Worm (Caenorhabditis elegans) whole organism, L4 larva: ENCODE measurements around the gene F41E6.5.
A peak's percentile ranks its signal among the peaks of the same experiment; 100 is the strongest.

Source experiments
- F10B5.3 ChIP-seq: sonication (generic microtip); optimal IDR thresholded peaks from 2 replicates; lab custom pipeline; 2016; ENCODE audit warnings: mild to moderate bottlenecking, missing genetic modification characterization, missing compliant biosample characterization
- F49E8.2 ChIP-seq: sonication (generic microtip); optimal IDR thresholded peaks from 2 replicates; lab custom pipeline; 2016; ENCODE audit warnings: missing compliant biosample characterization, mild to moderate bottlenecking, missing genetic modification characterization, borderline replicate concordance
- R02D3.7 ChIP-seq: fragments of 150-350 bp; sonication (generic microtip); optimal IDR thresholded peaks from 3 replicates; lab custom pipeline; 2014; ENCODE audit warnings: missing biosample characterization, missing genetic modification characterization
- Y48G9A.11 ChIP-seq: fragments of 200-800 bp; sonication (Bioruptor generic); IDR thresholded peaks from 2 replicates; pipeline ENCODE4 v1.3.6; 2022; ENCODE audit warnings: missing genetic modification reagents, missing genetic modification characterization, missing compliant biosample characterization
- Y75B8A.6 ChIP-seq: fragments of 200-800 bp; sonication (Bioruptor generic); IDR thresholded peaks from 2 replicates; pipeline ENCODE4 v1.3.6; 2022; ENCODE audit warnings: missing genetic modification reagents, missing genetic modification characterization, missing compliant biosample characterization
- aha-1 ChIP-seq: fragments of 150-350 bp; peaks from one replicate; lab custom pipeline; 2014; ENCODE audit warnings: missing biosample characterization, missing genetic modification characterization
- ceh-28 ChIP-seq: fragments of 150-350 bp; optimal IDR thresholded peaks from 2 replicates; lab custom pipeline; 2014; ENCODE audit warnings: missing biosample characterization, missing genetic modification reagents, missing genetic modification characterization
- ceh-32 ChIP-seq: sonication (generic microtip); optimal IDR thresholded peaks from 2 replicates; lab custom pipeline; 2016; ENCODE audit warnings: mild to moderate bottlenecking, missing genetic modification characterization, missing compliant biosample characterization; ENCODE audit not compliant: poor library complexity
- ceh-44 ChIP-seq: fragments of 200-800 bp; sonication (Bioruptor generic); IDR thresholded peaks from 2 replicates; pipeline ENCODE4 v1.3.6; 2022; ENCODE audit warnings: missing genetic modification reagents, missing genetic modification characterization, missing compliant biosample characterization
- ceh-62 ChIP-seq: sonication (generic microtip); optimal IDR thresholded peaks from 2 replicates; lab custom pipeline; 2017; ENCODE audit warnings: missing biosample characterization, missing genetic modification characterization
- dpl-1 ChIP-seq: fragments of 150-350 bp; optimal IDR thresholded peaks from 2 replicates; lab custom pipeline; 2014; ENCODE audit warnings: missing biosample characterization, missing genetic modification reagents, missing genetic modification characterization
- dve-1 ChIP-seq: sonication (generic microtip); optimal IDR thresholded peaks from 2 replicates; lab custom pipeline; 2017; ENCODE audit warnings: antibody characterized with exemption, mild to moderate bottlenecking, missing genetic modification characterization, missing compliant biosample characterization; ENCODE audit not compliant: insufficient read depth
- fkh-10 ChIP-seq: fragments of 150-350 bp; optimal IDR thresholded peaks from 2 replicates; lab custom pipeline; 2014; ENCODE audit warnings: missing biosample characterization, missing genetic modification reagents, missing genetic modification characterization
- hlh-11 ChIP-seq: fragments of 200-800 bp; sonication (Bioruptor generic); optimal IDR thresholded peaks from 2 replicates; lab custom pipeline; 2018; ENCODE audit warnings: mild to moderate bottlenecking, missing genetic modification characterization, missing compliant biosample characterization
- hlh-30 ChIP-seq: sonication (generic microtip); optimal IDR thresholded peaks from 2 replicates; lab custom pipeline; 2017; ENCODE audit warnings: antibody characterized with exemption, mild to moderate bottlenecking, missing genetic modification characterization, missing compliant biosample characterization; ENCODE audit not compliant: insufficient read depth
- hmg-1.1 ChIP-seq: fragments of 200-800 bp; sonication (Bioruptor generic); IDR thresholded peaks from 2 replicates; pipeline ENCODE4 v1.3.6; 2022; ENCODE audit warnings: missing genetic modification reagents, missing genetic modification characterization, missing compliant biosample characterization
- jun-1 ChIP-seq: fragments of 150-350 bp; optimal IDR thresholded peaks from 2 replicates; lab custom pipeline; 2014; ENCODE audit warnings: missing biosample characterization, missing genetic modification reagents, missing genetic modification characterization
- lin-1 ChIP-seq: fragments of 200-800 bp; sonication (Bioruptor generic); IDR thresholded peaks from 2 replicates; pipeline ENCODE4 v1.3.6; 2022; ENCODE audit warnings: missing genetic modification reagents, missing genetic modification characterization, missing compliant biosample characterization
- lin-29 ChIP-seq: fragments of 200-800 bp; sonication (Bioruptor generic); IDR thresholded peaks from 2 replicates; pipeline ENCODE4 v1.3.6; 2022; ENCODE audit warnings: missing genetic modification reagents, missing genetic modification characterization, missing compliant biosample characterization
- lin-38 ChIP-seq: fragments of 200-800 bp; sonication (Bioruptor generic); IDR thresholded peaks from 2 replicates; pipeline ENCODE4 v1.3.6; 2022; ENCODE audit warnings: missing genetic modification reagents, missing genetic modification characterization, missing compliant biosample characterization
- lin-39 ChIP-seq: fragments of 150-350 bp; optimal IDR thresholded peaks from 2 replicates; lab custom pipeline; 2014; ENCODE audit warnings: missing biosample characterization, missing genetic modification reagents, missing genetic modification characterization
- madf-5 ChIP-seq, 2 experiments: fragments of 200-800 bp; sonication (Bioruptor generic); IDR thresholded peaks; 2 replicates each; pipeline ENCODE4 v1.3.6; 2022; ENCODE audit warnings: missing compliant biosample characterization in 2 of 2, missing genetic modification characterization in 2 of 2
- nhr-10 ChIP-seq: fragments of 150-350 bp; optimal IDR thresholded peaks from 2 replicates; lab custom pipeline; 2014; ENCODE audit warnings: missing biosample characterization, missing genetic modification characterization
- nhr-102 ChIP-seq: sonication (generic microtip); optimal IDR thresholded peaks from 2 replicates; lab custom pipeline; 2016; ENCODE audit warnings: mild to moderate bottlenecking, missing genetic modification characterization, moderate library complexity, missing compliant biosample characterization
- nhr-11 ChIP-seq: fragments of 150-350 bp; optimal IDR thresholded peaks from 2 replicates; lab custom pipeline; 2014; ENCODE audit warnings: missing biosample characterization, missing genetic modification characterization
- nhr-25 ChIP-seq: sonication (generic microtip); optimal IDR thresholded peaks from 2 replicates; lab custom pipeline; 2017; ENCODE audit warnings: missing genetic modification characterization, mild to moderate bottlenecking, missing compliant biosample characterization, antibody characterized with exemption, moderate library complexity, borderline replicate concordance; ENCODE audit not compliant: insufficient read depth
- nhr-28 ChIP-seq: fragments of 150-350 bp; optimal IDR thresholded peaks from 2 replicates; lab custom pipeline; 2014; ENCODE audit warnings: missing biosample characterization, missing genetic modification characterization
- nhr-48 ChIP-seq: sonication (generic microtip); optimal IDR thresholded peaks from 2 replicates; lab custom pipeline; 2016; ENCODE audit warnings: mild to moderate bottlenecking, missing genetic modification characterization, missing compliant biosample characterization
- nhr-76 ChIP-seq: fragments of 150-350 bp; optimal IDR thresholded peaks from 2 replicates; lab custom pipeline; 2014; ENCODE audit warnings: missing biosample characterization, missing genetic modification characterization
- nhr-77 ChIP-seq: fragments of 150-350 bp; optimal IDR thresholded peaks from 2 replicates; lab custom pipeline; 2014; ENCODE audit warnings: missing biosample characterization, missing genetic modification characterization
- pha-4 ChIP-seq, 2 experiments: fragments of 150-350 bp in 1 of 2; fragments of 200-800 bp in 1 of 2; sonication (Bioruptor generic) in 1 of 2; IDR thresholded peaks in 1 of 2; optimal IDR thresholded peaks in 1 of 2; 2 replicates each; pipeline versions ENCODE4 v1.3.6 to Lab custom; 2014 to 2022; ENCODE audit warnings: missing genetic modification characterization in 2 of 2, missing genetic modification reagents in 2 of 2, missing biosample characterization in 1 of 2, missing compliant biosample characterization in 1 of 2
- php-3 ChIP-seq: fragments of 200-800 bp; sonication (Bioruptor generic); IDR thresholded peaks from 2 replicates; pipeline ENCODE4 v1.3.6; 2022; ENCODE audit warnings: missing genetic modification reagents, missing genetic modification characterization, missing compliant biosample characterization
- sdz-12 ChIP-seq: fragments of 200-800 bp; sonication (Bioruptor generic); optimal IDR thresholded peaks from 2 replicates; lab custom pipeline; 2018; ENCODE audit warnings: mild to moderate bottlenecking, missing genetic modification characterization, missing compliant biosample characterization
- snpc-1.2 ChIP-seq: fragments of 200-800 bp; sonication (Bioruptor generic); IDR thresholded peaks from 2 replicates; pipeline ENCODE4 v1.3.6; 2022; ENCODE audit warnings: missing genetic modification reagents, missing genetic modification characterization, missing compliant biosample characterization
- spr-1 ChIP-seq: sonication (generic microtip); optimal IDR thresholded peaks from 2 replicates; lab custom pipeline; 2016; ENCODE audit warnings: mild to moderate bottlenecking, missing genetic modification characterization, missing compliant biosample characterization
- spr-3 ChIP-seq: fragments of 200-800 bp; sonication (Bioruptor generic); optimal IDR thresholded peaks from 2 replicates; lab custom pipeline; 2018; ENCODE audit warnings: mild to moderate bottlenecking, missing genetic modification characterization, missing compliant biosample characterization
- unc-62 ChIP-seq, 3 experiments: fragments of 150-350 bp in 1 of 3; sonication (generic microtip); optimal IDR thresholded peaks in 2 of 3; peaks in 1 of 3; 1 replicate in 1 of 3; 2 replicates in 2 of 3; lab custom pipeline; 2014 to 2017; ENCODE audit warnings: missing biosample characterization in 3 of 3, missing genetic modification characterization in 3 of 3, missing genetic modification reagents in 3 of 3, missing genotype in 1 of 3
- vab-7 ChIP-seq: fragments of 200-800 bp; sonication (Bioruptor generic); IDR thresholded peaks from 2 replicates; pipeline ENCODE4 v1.3.6; 2022; ENCODE audit warnings: missing genetic modification reagents, missing genetic modification characterization, missing compliant biosample characterization
- zfp-2 ChIP-seq: sonication (generic microtip); optimal IDR thresholded peaks from 2 replicates; lab custom pipeline; 2016; ENCODE audit warnings: mild to moderate bottlenecking, missing genetic modification characterization, missing compliant biosample characterization
- zfp-3 ChIP-seq: fragments of 200-800 bp; sonication (Bioruptor generic); conservative IDR thresholded peaks from 2 replicates; pipeline ENCODE4 v1.3.6; 2022; ENCODE audit warnings: missing genetic modification reagents, missing genetic modification characterization, missing compliant biosample characterization
- ztf-11 ChIP-seq: fragments of 150-350 bp; optimal IDR thresholded peaks from 2 replicates; lab custom pipeline; 2014; ENCODE audit warnings: missing biosample characterization, missing genetic modification characterization

The F41E6.5 gene

ce11 chrV:8635575-8635974 lies 32.3 kb downstream of the F41E6.5 start, which contains the start of gene oac-29:
Gene oac-29 (minus strand): TSS chrV:8635675.
- TF ChIP-seq aha-1 (tag; lab: Kevin White, UChicago): peak; percentile 33
- TF ChIP-seq spr-1 (tag; lab: Kevin White, UChicago): no peak

ce11 chrV:8636907-8637306 lies 33.6 kb downstream of the F41E6.5 start, which contains the start of gene grl-12:
Gene grl-12 (minus strand): TSS chrV:8637007.
- no peak for TF ChIP-seq madf-5 (GFP tag; IDR thresholded peaks at IDR 0.05; lab: Robert Waterston, UW)
- TF ChIP-seq dve-1: no peak
- no peak for TF ChIP-seq nhr-11
- TF ChIP-seq nhr-10: no peak
- TF ChIP-seq lin-38 (GFP tag; lab: Robert Waterston, UW): no peak
- no peak for TF ChIP-seq nhr-25 (tag; lab: Kevin White, UChicago)
- TF ChIP-seq F10B5.3 (tag; lab: Kevin White, UChicago): no peak
- TF ChIP-seq ceh-32: no peak
- TF ChIP-seq aha-1 (tag; lab: Kevin White, UChicago): no peak
- no peak for TF ChIP-seq hlh-11 (tag; lab: Kevin White, UChicago)
- TF ChIP-seq jun-1 (tag; lab: Kevin White, UChicago): no peak
- TF ChIP-seq lin-39: no peak
- TF ChIP-seq zfp-2 (tag; lab: Kevin White, UChicago): no peak
- TF ChIP-seq hmg-1.1 (GFP tag; lab: Robert Waterston, UW): no peak
- no peak for TF ChIP-seq nhr-77 (tag; lab: Kevin White, UChicago)
- TF ChIP-seq Y75B8A.6 (GFP tag; lab: Robert Waterston, UW): no peak
- TF ChIP-seq ztf-11 (tag; lab: Kevin White, UChicago): no peak
- TF ChIP-seq hlh-30 (tag; lab: Kevin White, UChicago): no peak
- TF ChIP-seq nhr-48: no peak
- TF ChIP-seq ceh-62 (tag; lab: Kevin White, UChicago): no peak
- TF ChIP-seq, all 104 proteins: peak for 0

ce11 chrV:8637666-8638271 lies 34.5 kb downstream of the F41E6.5 start, which contains the start of the genes F28A12.10 and acd-4:
Gene F28A12.10 (minus strand): TSS chrV:8637766.
Gene acd-4 (plus strand): TSS chrV:8638221.
- TF ChIP-seq dpl-1 (no peak), ceh-28 (tag; lab: Kevin White, UChicago) (no peak), lin-1 (GFP tag; lab: Robert Waterston, UW) (no peak), zfp-3 (GFP tag; lab: Robert Waterston, UW) (no peak), lin-29 (GFP tag; lab: Robert Waterston, UW) (no peak), nhr-102 (tag; lab: Kevin White, UChicago) (no peak), vab-7 (no peak), fkh-10 (GFP tag; lab: Kevin White, UChicago) (no peak), zfp-2 (tag; lab: Kevin White, UChicago) (no peak), spr-3 (GFP tag; lab: Kevin White, UChicago) (no peak), unc-62 (GFP tag; optimal IDR thresholded peaks at IDR 0.05 in 1 of 2; lab: Kevin White, UChicago) (no peak), unc-62 (tag; optimal IDR thresholded peaks at IDR 0.05; lab: Kevin White, UChicago) (no peak)

- TF ChIP-seq snpc-1.2 (no peak), aha-1 (tag; lab: Kevin White, UChicago) (peak; percentile 3)
Observed at ce11 chrV:8641266-8641665, 38.0 kb downstream of the F41E6.5 start, which contains the start of gene F28A12.3. Gene F28A12.3 (minus strand): TSS chrV:8641366.

- TF ChIP-seq lin-39: no peak
- TF ChIP-seq ztf-11 (tag; lab: Kevin White, UChicago): no peak
- TF ChIP-seq spr-1 (tag; lab: Kevin White, UChicago): no peak
- no peak for TF ChIP-seq sdz-12 (GFP tag; lab: Kevin White, UChicago)
- TF ChIP-seq vab-7: no peak
- TF ChIP-seq nhr-77 (tag; lab: Kevin White, UChicago): no peak
- no peak for TF ChIP-seq pha-4 (GFP tag; IDR thresholded peaks at IDR 0.05; lab: Robert Waterston, UW)
- TF ChIP-seq pha-4 (tag; optimal IDR thresholded peaks at IDR 0.05; lab: Kevin White, UChicago): no peak
- no peak for TF ChIP-seq Y48G9A.11 (GFP tag; lab: Robert Waterston, UW)
- peak in 1 of 2 experiments; percentile 30 for TF ChIP-seq unc-62 (GFP tag; optimal IDR thresholded peaks at IDR 0.05 in 1 of 2; lab: Kevin White, UChicago)
- TF ChIP-seq unc-62 (tag; optimal IDR thresholded peaks at IDR 0.05; lab: Kevin White, UChicago): no peak
- no peak for TF ChIP-seq ceh-44 (GFP tag; lab: Robert Waterston, UW)
- no peak for TF ChIP-seq php-3 (GFP tag; lab: Robert Waterston, UW)
- no peak for TF ChIP-seq nhr-76
- no peak for TF ChIP-seq F49E8.2 (tag; lab: Kevin White, UChicago)
- TF ChIP-seq R02D3.7: no peak
- peak; percentile 15 for TF ChIP-seq nhr-28 (tag; lab: Kevin White, UChicago)
Observed at ce11 chrV:8643093-8643492, 39.8 kb downstream of the F41E6.5 start, which contains the start of gene asp-13. Gene asp-13 (minus strand): TSS chrV:8643193.
